Fruit fly (Drosophila melanogaster) whole organism, embryonic: Measurements from ENCODE around the gene zye.

ENCODE experiments used
- Adf1 ChIP-seq: fragments of 200-800 bp; sonication (Bioruptor generic); IDR thresholded peaks from 2 replicates; pipeline ENCODE4 v1.3.6; 2022; ENCODE audit warnings: missing biosample characterization, missing genetic modification characterization
- Atf-2 ChIP-seq: fragments of 200-800 bp; sonication (Bioruptor generic); optimal IDR thresholded peaks from 2 replicates; lab custom pipeline; 2016; ENCODE audit warnings: missing biosample characterization, missing genetic modification characterization
- CG10147 ChIP-seq: fragments of 200-800 bp; sonication (Bioruptor generic); optimal IDR thresholded peaks from 2 replicates; lab custom pipeline; 2019; ENCODE audit warnings: missing biosample characterization, mild to moderate bottlenecking, missing genetic modification characterization, moderate library complexity
- CG10267 ChIP-seq: fragments of 200-800 bp; sonication (Bioruptor generic); optimal IDR thresholded peaks from 2 replicates; lab custom pipeline; 2018; ENCODE audit warnings: missing biosample characterization, mild to moderate bottlenecking, missing genetic modification characterization, moderate library complexity
- CG10565 ChIP-seq: fragments of 200-800 bp; sonication (Bioruptor generic); optimal IDR thresholded peaks from 3 replicates; lab custom pipeline; 2016; ENCODE audit warnings: missing biosample characterization, mild to moderate bottlenecking, missing genetic modification characterization
- CG11456 ChIP-seq: fragments of 200-800 bp; sonication (Bioruptor generic); IDR thresholded peaks from 3 replicates; pipeline ENCODE4 v1.3.6; 2022; ENCODE audit warnings: missing biosample characterization, missing genetic modification characterization
- CG14965 ChIP-seq: fragments of 200-800 bp; sonication (Bioruptor generic); optimal IDR thresholded peaks from 2 replicates; lab custom pipeline; 2016; ENCODE audit warnings: missing biosample characterization, missing genetic modification characterization, borderline replicate concordance
- CG1647 ChIP-seq: fragments of 200-800 bp; sonication (Bioruptor generic); optimal IDR thresholded peaks from 3 replicates; lab custom pipeline; 2016; ENCODE audit warnings: missing biosample characterization, missing genetic modification characterization
- CG16813 ChIP-seq: fragments of 200-800 bp; sonication (Bioruptor generic); IDR thresholded peaks from 3 replicates; pipeline ENCODE4 v1.3.6; 2022; ENCODE audit warnings: missing biosample characterization, missing genetic modification characterization; ENCODE audit not compliant: partially characterized antibody
- CG16863 ChIP-seq: fragments of 200-800 bp; sonication (Bioruptor generic); optimal IDR thresholded peaks from 3 replicates; lab custom pipeline; 2016; ENCODE audit warnings: missing biosample characterization, missing genetic modification characterization
- CG17361 ChIP-seq: fragments of 200-800 bp; sonication (Bioruptor generic); IDR thresholded peaks from 3 replicates; pipeline ENCODE4 v1.3.6; 2022; ENCODE audit warnings: missing biosample characterization, missing genetic modification characterization
- CG1832 ChIP-seq: fragments of 200-800 bp; sonication (Bioruptor generic); optimal IDR thresholded peaks from 2 replicates; lab custom pipeline; 2017; ENCODE audit warnings: missing biosample characterization, mild to moderate bottlenecking, missing genetic modification characterization, inconsistent platforms
- CG18764 ChIP-seq: fragments of 200-800 bp; sonication (Bioruptor generic); optimal IDR thresholded peaks from 3 replicates; lab custom pipeline; 2016; ENCODE audit warnings: missing biosample characterization, missing genetic modification characterization
- CG3163 ChIP-seq: fragments of 200-800 bp; sonication (Bioruptor generic); optimal IDR thresholded peaks from 3 replicates; lab custom pipeline; 2016; ENCODE audit warnings: missing biosample characterization, missing genetic modification characterization
- CG5245 ChIP-seq: fragments of 200-800 bp; sonication (Bioruptor generic); optimal IDR thresholded peaks from 3 replicates; lab custom pipeline; 2016; ENCODE audit warnings: missing biosample characterization, missing genetic modification characterization
- CG5953 ChIP-seq: fragments of 200-800 bp; sonication (Bioruptor generic); IDR thresholded peaks from 2 replicates; pipeline ENCODE4 v1.3.6; 2022; ENCODE audit warnings: missing biosample characterization, missing genetic modification characterization
- CG7357 ChIP-seq: fragments of 200-800 bp; sonication (Bioruptor generic); IDR thresholded peaks from 3 replicates; pipeline ENCODE4 v1.3.6; 2022; ENCODE audit warnings: missing biosample characterization, missing genetic modification characterization
- CG8281 ChIP-seq: fragments of 200-800 bp; sonication (Bioruptor generic); optimal IDR thresholded peaks from 2 replicates; lab custom pipeline; 2018; ENCODE audit warnings: missing biosample characterization, mild to moderate bottlenecking, missing genetic modification characterization, moderate library complexity
- CG8944 ChIP-seq: fragments of 200-800 bp; sonication (Bioruptor generic); optimal IDR thresholded peaks from 3 replicates; lab custom pipeline; 2016; ENCODE audit warnings: missing biosample characterization, missing genetic modification characterization
- CG9609 ChIP-seq: fragments of 200-800 bp; sonication (Bioruptor generic); optimal IDR thresholded peaks from 3 replicates; lab custom pipeline; 2016; ENCODE audit warnings: missing biosample characterization, missing genetic modification characterization
- Dip2 ChIP-seq: fragments of 200-800 bp; sonication (Bioruptor generic); IDR thresholded peaks from 2 replicates; pipeline ENCODE4 v1.3.6; 2022; ENCODE audit warnings: missing biosample characterization, missing genetic modification characterization
- Drgx ChIP-seq: fragments of 200-800 bp; sonication (Bioruptor generic); IDR thresholded peaks from 2 replicates; pipeline ENCODE4 v1.3.6; 2022; ENCODE audit warnings: missing biosample characterization, missing genetic modification characterization
- H2.0 ChIP-seq: fragments of 200-800 bp; sonication (Bioruptor generic); IDR thresholded peaks from 2 replicates; pipeline ENCODE4 v1.3.6; 2022; ENCODE audit warnings: missing biosample characterization, missing genetic modification characterization
- Hr3 ChIP-seq: fragments of 200-800 bp; sonication (Bioruptor generic); optimal IDR thresholded peaks from 3 replicates; lab custom pipeline; 2016; ENCODE audit warnings: missing biosample characterization, missing genetic modification characterization
- MTF-1 ChIP-seq: fragments of 200-800 bp; sonication (Bioruptor generic); optimal IDR thresholded peaks from 2 replicates; lab custom pipeline; 2018; ENCODE audit warnings: missing biosample characterization, mild to moderate bottlenecking, missing genetic modification characterization, borderline replicate concordance
- Med ChIP-seq: fragments of 200-800 bp; sonication (Bioruptor generic); peaks from one replicate; lab custom pipeline; 2016; ENCODE audit warnings: missing biosample characterization, missing genetic modification characterization, mild to moderate bottlenecking, inconsistent platforms, moderate library complexity
- Oaz ChIP-seq: fragments of 200-800 bp; sonication (Bioruptor generic); IDR thresholded peaks from 2 replicates; pipeline ENCODE4 v1.3.6; 2022; ENCODE audit warnings: missing biosample characterization, missing genetic modification characterization
- Sry-β ChIP-seq: fragments of 200-800 bp; sonication (Bioruptor generic); optimal IDR thresholded peaks from 2 replicates; lab custom pipeline; 2018; ENCODE audit warnings: missing biosample characterization, mild to moderate bottlenecking, missing genetic modification characterization, moderate library complexity
- bigmax ChIP-seq: fragments of 200-800 bp; sonication (Bioruptor generic); optimal IDR thresholded peaks from 2 replicates; lab custom pipeline; 2018; ENCODE audit warnings: missing biosample characterization, mild to moderate bottlenecking, missing genetic modification characterization
- bowl ChIP-seq: fragments of 200-800 bp; sonication (Bioruptor generic); IDR thresholded peaks from 2 replicates; pipeline ENCODE4 v1.3.6; 2022; ENCODE audit warnings: missing biosample characterization, missing genetic modification characterization
- cad ChIP-seq: fragments of >200 bp; optimal IDR thresholded peaks from 2 replicates; lab custom pipeline; 2017; ENCODE audit warnings: missing biosample characterization, missing genetic modification characterization
- ci ChIP-seq: fragments of 200-800 bp; sonication (Bioruptor generic); IDR thresholded peaks from 3 replicates; pipeline ENCODE4 v1.3.6; 2022; ENCODE audit warnings: missing biosample characterization, missing genetic modification characterization
- danr ChIP-seq: fragments of 200-800 bp; sonication (Bioruptor generic); IDR thresholded peaks from 2 replicates; pipeline ENCODE4 v1.3.6; 2022; ENCODE audit warnings: missing biosample characterization, missing genetic modification characterization
- dimm ChIP-seq: fragments of 200-800 bp; sonication (Bioruptor generic); IDR thresholded peaks from 2 replicates; pipeline ENCODE4 v1.3.6; 2022; ENCODE audit warnings: missing biosample characterization, missing genetic modification characterization
- emc ChIP-seq: fragments of 200-800 bp; sonication (Bioruptor generic); optimal IDR thresholded peaks from 2 replicates; lab custom pipeline; 2016; ENCODE audit warnings: missing biosample characterization, missing genetic modification characterization
- en ChIP-seq: fragments of 200-800 bp; sonication (Bioruptor generic); optimal IDR thresholded peaks from 2 replicates; lab custom pipeline; 2016; ENCODE audit warnings: missing biosample characterization, missing genetic modification characterization
- fd102C ChIP-seq: fragments of 200-800 bp; sonication (Bioruptor generic); optimal IDR thresholded peaks from 2 replicates; lab custom pipeline; 2018; ENCODE audit warnings: missing biosample characterization, mild to moderate bottlenecking, missing genetic modification characterization, moderate library complexity
- gcm2 ChIP-seq: fragments of 200-800 bp; sonication (Bioruptor generic); optimal IDR thresholded peaks from 2 replicates; lab custom pipeline; 2016; ENCODE audit warnings: missing biosample characterization, missing genetic modification characterization
- gro ChIP-seq: fragments of 200-800 bp; sonication (Bioruptor generic); optimal IDR thresholded peaks from 2 replicates; lab custom pipeline; 2016; ENCODE audit warnings: missing biosample characterization, missing genetic modification characterization
- jumu ChIP-seq: fragments of 200-800 bp; sonication (Bioruptor generic); optimal IDR thresholded peaks from 3 replicates; lab custom pipeline; 2016; ENCODE audit warnings: missing biosample characterization, missing genetic modification characterization
- nom ChIP-seq: fragments of 200-800 bp; sonication (Bioruptor generic); optimal IDR thresholded peaks from 2 replicates; lab custom pipeline; 2017; ENCODE audit warnings: missing biosample characterization, missing genetic modification characterization, mild to moderate bottlenecking, moderate library complexity, missing genetic modification reagents
- pnt ChIP-seq: fragments of 200-800 bp; sonication (Bioruptor generic); optimal IDR thresholded peaks from 3 replicates; lab custom pipeline; 2016; ENCODE audit warnings: missing biosample characterization, missing genetic modification characterization
- psq ChIP-seq: fragments of 200-800 bp; sonication (Bioruptor generic); optimal IDR thresholded peaks from 2 replicates; lab custom pipeline; 2017; ENCODE audit warnings: missing biosample characterization, missing genetic modification characterization
- repo ChIP-seq: fragments of 200-800 bp; sonication (Bioruptor generic); optimal IDR thresholded peaks from 2 replicates; lab custom pipeline; 2016; ENCODE audit warnings: missing biosample characterization, missing genetic modification characterization
- row ChIP-seq: fragments of 200-800 bp; sonication (Bioruptor generic); IDR thresholded peaks from 3 replicates; pipeline ENCODE4 v1.3.6; 2022; ENCODE audit warnings: missing biosample characterization, missing genetic modification characterization
- sr ChIP-seq: fragments of 200-800 bp; sonication (Bioruptor generic); IDR thresholded peaks from 3 replicates; pipeline ENCODE4 v1.3.6; 2022; ENCODE audit warnings: missing biosample characterization, missing genetic modification characterization
- ssp ChIP-seq: fragments of 200-800 bp; sonication (Bioruptor generic); IDR thresholded peaks from 2 replicates; pipeline ENCODE4 v1.3.6; 2022; ENCODE audit warnings: missing biosample characterization, missing genetic modification characterization
- stc ChIP-seq: fragments of 200-800 bp; sonication (Bioruptor generic); IDR thresholded peaks from 2 replicates; pipeline ENCODE4 v1.3.6; 2022; ENCODE audit warnings: missing biosample characterization, missing genetic modification characterization
- tgo ChIP-seq: fragments of 200-800 bp; sonication (Bioruptor generic); IDR thresholded peaks from 3 replicates; pipeline ENCODE4 v1.3.6; 2022; ENCODE audit warnings: missing biosample characterization, missing genetic modification characterization
- tin ChIP-seq: fragments of 200-800 bp; sonication (Bioruptor generic); optimal IDR thresholded peaks from 3 replicates; lab custom pipeline; 2016; ENCODE audit warnings: missing biosample characterization, missing genetic modification characterization
- trem ChIP-seq: fragments of 200-800 bp; optimal IDR thresholded peaks from 3 replicates; lab custom pipeline; 2019; ENCODE audit warnings: missing biosample characterization, mild to moderate bottlenecking, missing genetic modification characterization, moderate library complexity
- tup ChIP-seq: fragments of 200-800 bp; sonication (Bioruptor generic); optimal IDR thresholded peaks from 2 replicates; lab custom pipeline; 2016; ENCODE audit warnings: missing biosample characterization, mild to moderate bottlenecking, missing genetic modification characterization, moderate library complexity
- vvl ChIP-seq: fragments of 200-800 bp; sonication (Bioruptor generic); IDR thresholded peaks from 2 replicates; pipeline ENCODE4 v1.3.6; 2022; ENCODE audit warnings: missing biosample characterization, missing genetic modification characterization

Gene zye

dm6 chr3L:20447337-20447736, 33.9 kb downstream of the zye start (continued):
- TF ChIP-seq CG14965: no peak
- TF ChIP-seq tup (GFP tag; lab: Kevin White, UChicago): no peak
- 0 out of 3 replicates have a peak, but pooled peaks have one; percentile 18 for TF ChIP-seq sr
- 0 out of 3 replicates have a peak, but pooled peaks have one; percentile 33 for TF ChIP-seq row
- TF ChIP-seq nom (GFP tag; lab: Kevin White, UChicago): no peak
- 0 out of 3 replicates have a peak, but pooled peaks have one; percentile 24 for TF ChIP-seq CG17361 (GFP tag; lab: Robert Waterston, UW)
- TF ChIP-seq psq (GFP tag; lab: Kevin White, UChicago): no peak
- TF ChIP-seq Adf1 (GFP tag; lab: Robert Waterston, UW): no peak
- no peak for TF ChIP-seq CG18764 (GFP tag; lab: Kevin White, UChicago)
- TF ChIP-seq gro: no peak
- TF ChIP-seq Drgx (GFP tag; lab: Robert Waterston, UW): peak; percentile 48; the same call in 1 of the 2 replicates
- TF ChIP-seq jumu (GFP tag; lab: Kevin White, UChicago): no peak
- no peak for TF ChIP-seq Dip2 (GFP tag; lab: Robert Waterston, UW)
- no peak for TF ChIP-seq bowl (GFP tag; lab: Robert Waterston, UW)
- TF ChIP-seq CG16863 (GFP tag; lab: Kevin White, UChicago): no peak
- TF ChIP-seq Oaz (GFP tag; lab: Robert Waterston, UW): no peak
- no peak for TF ChIP-seq CG9609 (GFP tag; lab: Kevin White, UChicago)
- TF ChIP-seq Med (GFP tag; lab: Kevin White, UChicago): peak; percentile 55
- TF ChIP-seq MTF-1 (GFP tag; lab: Kevin White, UChicago): no peak
- no peak for TF ChIP-seq danr (GFP tag; lab: Robert Waterston, UW)
- no peak for TF ChIP-seq CG10565 (GFP tag; lab: Kevin White, UChicago)
- no peak for TF ChIP-seq pnt
- TF ChIP-seq CG1832 (GFP tag; lab: Kevin White, UChicago): no peak
- TF ChIP-seq tgo (GFP tag; lab: Robert Waterston, UW): peak; percentile 30; the same call in 1 of the 3 replicates
- TF ChIP-seq stc (GFP tag; lab: Robert Waterston, UW): no peak
- no peak for TF ChIP-seq CG8281 (tag; lab: Kevin White, UChicago)
- peak; percentile 38; the same call in 1 of the 2 replicates for TF ChIP-seq vvl
- no peak for TF ChIP-seq gcm2
- 0 out of 3 replicates have a peak, but pooled peaks have one; percentile 21 for TF ChIP-seq CG16813 (GFP tag; lab: Robert Waterston, UW)
- no peak for TF ChIP-seq en
- no peak for TF ChIP-seq cad (GFP tag; lab: Kevin White, UChicago)
- peak; percentile 13 for TF ChIP-seq trem (tag; lab: Kevin White, UChicago)
- TF ChIP-seq ci: no peak
- no peak for TF ChIP-seq CG11456 (GFP tag; lab: Robert Waterston, UW)
- TF ChIP-seq repo: no peak
- no peak for TF ChIP-seq bigmax (GFP tag; lab: Kevin White, UChicago)
- TF ChIP-seq fd102C (GFP tag; lab: Kevin White, UChicago): no peak
- TF ChIP-seq CG1647 (GFP tag; lab: Kevin White, UChicago): no peak
- TF ChIP-seq CG10147 (GFP tag; lab: Kevin White, UChicago): no peak
- TF ChIP-seq CG10267 (tag; lab: Kevin White, UChicago): peak; percentile 10
- TF ChIP-seq CG8944 (GFP tag; lab: Kevin White, UChicago): no peak
- no peak for TF ChIP-seq Sry-β
- TF ChIP-seq CG3163 (GFP tag; lab: Kevin White, UChicago): no peak
- no peak for TF ChIP-seq Atf-2 (GFP tag; lab: Kevin White, UChicago)
- TF ChIP-seq dimm (GFP tag; lab: Robert Waterston, UW): no peak
- TF ChIP-seq CG5953 (GFP tag; lab: Robert Waterston, UW): no peak
- no peak for TF ChIP-seq Hr3 (GFP tag; lab: Kevin White, UChicago)
- TF ChIP-seq ssp (GFP tag; lab: Robert Waterston, UW): no peak
- no peak for TF ChIP-seq CG7357 (GFP tag; lab: Robert Waterston, UW)
- TF ChIP-seq tin (GFP tag; lab: Kevin White, UChicago): no peak
- TF ChIP-seq emc (GFP tag; lab: Kevin White, UChicago): no peak
- TF ChIP-seq H2.0 (GFP tag; lab: Robert Waterston, UW): no peak
- TF ChIP-seq CG5245 (GFP tag; lab: Kevin White, UChicago): no peak
